Worm (Caenorhabditis elegans): ENCODE results near the gene F35A5.1.

F35A5.1 gene

ce11 chrX:3861294-3861693, 54.0 kb downstream of the F35A5.1 start:
- TF ChIP-seq sdz-38 (tag; optimal IDR thresholded peaks at IDR 0.05) (no peak), chd-7 (tag; optimal IDR thresholded peaks at IDR 0.05) (no peak), F52B5.7 (tag; optimal IDR thresholded peaks at IDR 0.05) (no peak), nfya-2 (GFP tag; IDR thresholded peaks at IDR 0.05) (no peak), sptf-2 (GFP tag; optimal IDR thresholded peaks at IDR 0.05) (no peak), snpc-3.4 (tag; optimal IDR thresholded peaks at IDR 0.05) (no peak), Y67H2A.10 (GFP tag; conservative IDR thresholded peaks at IDR 0.05) (no peak), ama-1 (optimal IDR thresholded peaks at IDR 0.05) (no peak), ama-1 (GFP tag; optimal IDR thresholded peaks at IDR 0.05) (no peak), aptf-3 (GFP tag; IDR thresholded peaks at IDR 0.05) (no peak), ztf-22 (GFP tag; optimal IDR thresholded peaks at IDR 0.05) (no peak), ztf-3 (GFP tag; optimal IDR thresholded peaks at IDR 0.05) (no peak), zim-3 (tag; optimal IDR thresholded peaks at IDR 0.05) (no peak)
